Fruit fly (Drosophila melanogaster) whole organism, adult: Measurements from ENCODE around the gene Oct-TyrR.

ENCODE experiments used
- CG11617 ChIP-seq: fragments of 200-800 bp; sonication (Bioruptor generic); optimal IDR thresholded peaks from 2 replicates; lab custom pipeline; 2017; ENCODE audit warnings: mild to moderate bottlenecking, missing biosample characterization, missing genetic modification reagents, missing genetic modification characterization
- CG12768 ChIP-seq: fragments of 200-800 bp; sonication (Bioruptor generic); optimal IDR thresholded peaks from 2 replicates; lab custom pipeline; 2017; ENCODE audit warnings: missing biosample characterization, missing genetic modification characterization, mild to moderate bottlenecking, moderate library complexity, missing genetic modification reagents
- CG14711 ChIP-seq: fragments of 200-800 bp; sonication (Bioruptor generic); optimal IDR thresholded peaks from 2 replicates; lab custom pipeline; 2018; ENCODE audit warnings: missing biosample characterization, mild to moderate bottlenecking, missing genetic modification characterization, moderate library complexity
- CG1620 ChIP-seq: fragments of 200-800 bp; sonication (Bioruptor generic); optimal IDR thresholded peaks from 2 replicates; lab custom pipeline; 2016; ENCODE audit warnings: missing biosample characterization, missing genetic modification characterization
- CG33017 ChIP-seq: fragments of 200-800 bp; sonication (Bioruptor generic); optimal IDR thresholded peaks from 2 replicates; lab custom pipeline; 2018; ENCODE audit warnings: missing biosample characterization, mild to moderate bottlenecking, missing genetic modification characterization, moderate library complexity
- CG5204 ChIP-seq: fragments of 200-800 bp; sonication (Bioruptor generic); optimal IDR thresholded peaks from 2 replicates; lab custom pipeline; 2016; ENCODE audit warnings: missing biosample characterization, missing genetic modification characterization
- CG7045 ChIP-seq: fragments of 200-800 bp; sonication (Bioruptor generic); optimal IDR thresholded peaks from 2 replicates; lab custom pipeline; 2017; ENCODE audit warnings: missing biosample characterization, mild to moderate bottlenecking, missing genetic modification characterization
- CG7101 ChIP-seq: fragments of 200-800 bp; sonication (Bioruptor generic); optimal IDR thresholded peaks from 2 replicates; lab custom pipeline; 2018; ENCODE audit warnings: missing biosample characterization, mild to moderate bottlenecking, missing genetic modification characterization, moderate library complexity
- Clk ChIP-seq: fragments of 200-800 bp; sonication (Bioruptor generic); optimal IDR thresholded peaks from 2 replicates; lab custom pipeline; 2017; ENCODE audit warnings: missing biosample characterization, missing genetic modification characterization
- Crg-1 ChIP-seq: fragments of 200-800 bp; sonication (Bioruptor generic); optimal IDR thresholded peaks from 2 replicates; lab custom pipeline; 2016; ENCODE audit warnings: missing biosample characterization, missing genetic modification characterization
- Hr96 ChIP-seq: fragments of 200-800 bp; sonication (Bioruptor generic); optimal IDR thresholded peaks from 2 replicates; lab custom pipeline; 2016; ENCODE audit warnings: missing biosample characterization, missing genetic modification characterization
- Mnt ChIP-seq: fragments of 200-800 bp; sonication (Bioruptor generic); optimal IDR thresholded peaks from 2 replicates; lab custom pipeline; 2016; ENCODE audit warnings: missing biosample characterization, mild to moderate bottlenecking, missing genetic modification characterization
- bab1 ChIP-seq: fragments of 200-800 bp; sonication (Bioruptor generic); optimal IDR thresholded peaks from 3 replicates; lab custom pipeline; 2019; ENCODE audit warnings: missing biosample characterization, mild to moderate bottlenecking, missing genetic modification characterization, moderate library complexity
- cic ChIP-seq: fragments of 200-800 bp; sonication (Bioruptor generic); optimal IDR thresholded peaks from 2 replicates; lab custom pipeline; 2017; ENCODE audit warnings: missing biosample characterization, mild to moderate bottlenecking, missing genetic modification characterization, moderate library complexity
- cnc ChIP-seq, 2 experiments: fragments of >200 bp; optimal IDR thresholded peaks; 2 replicates each; lab custom pipeline; 2017
- kay ChIP-seq: fragments of 200-800 bp; sonication (Bioruptor generic); peaks from one replicate; lab custom pipeline; 2016; ENCODE audit warnings: missing biosample characterization, missing genetic modification characterization, borderline replicate concordance
- ovo ChIP-seq: fragments of 200-800 bp; sonication (Bioruptor generic); optimal IDR thresholded peaks from 2 replicates; lab custom pipeline; 2016; ENCODE audit warnings: missing biosample characterization, missing genetic modification characterization
- pad ChIP-seq: fragments of 200-800 bp; sonication (Bioruptor generic); optimal IDR thresholded peaks from 3 replicates; lab custom pipeline; 2017; ENCODE audit warnings: missing biosample characterization, missing genetic modification characterization, mild to moderate bottlenecking, moderate library complexity, missing genetic modification reagents
- tj ChIP-seq: fragments of 200-800 bp; sonication (Bioruptor generic); optimal IDR thresholded peaks from 3 replicates; lab custom pipeline; 2017; ENCODE audit warnings: missing biosample characterization, mild to moderate bottlenecking, missing genetic modification characterization, moderate library complexity
- toe ChIP-seq: fragments of 200-800 bp; sonication (Bioruptor generic); optimal IDR thresholded peaks from 2 replicates; lab custom pipeline; 2016; ENCODE audit warnings: missing biosample characterization, missing genetic modification characterization

The Oct-TyrR gene

DNA sequence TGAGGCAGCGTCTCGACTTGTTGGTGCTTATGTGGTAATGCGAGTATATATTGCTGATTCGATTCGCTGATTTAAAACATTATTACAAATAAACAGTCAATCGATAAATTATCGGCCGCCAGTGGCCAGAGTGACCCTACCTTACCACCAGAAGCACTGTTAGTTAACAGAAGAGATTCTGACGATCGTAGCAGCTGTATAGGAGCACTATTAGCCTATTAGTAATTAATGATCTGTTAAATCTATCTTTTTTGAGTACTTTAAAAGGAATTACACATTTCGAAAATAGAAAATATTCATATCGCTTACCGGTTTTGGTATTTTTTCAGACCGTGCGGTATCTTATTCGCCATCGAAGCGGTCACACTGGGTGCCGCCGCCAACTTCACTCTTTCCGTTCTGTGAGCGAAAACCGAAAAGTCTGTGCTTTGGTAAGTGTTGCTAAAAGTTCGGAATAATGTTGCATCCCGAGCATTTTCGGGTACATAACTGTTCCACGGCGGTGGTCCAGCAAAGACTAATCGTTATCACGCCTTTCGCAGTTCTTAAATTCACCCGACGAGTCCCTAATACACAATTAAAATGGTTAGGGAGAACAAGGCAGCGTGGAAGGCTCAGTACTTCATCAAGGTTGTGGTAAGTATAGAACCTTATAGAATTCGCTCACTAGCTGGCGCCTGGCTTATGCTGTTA is 41.0 kb downstream of the Oct-TyrR start, which contains the start of the genes CG7130 and RpLP0:
Gene CG7130, minus strand, starts transcription at position 51 of the 693 bp plus-strand sequence.
Gene RpLP0, plus strand, starts transcription at position 162 of the 693 bp plus-strand sequence.
- peak; percentile 92 for TF ChIP-seq CG11617 (GFP tag; lab: Kevin White, UChicago)
- peak; percentile 74 for TF ChIP-seq CG14711 (tag; lab: Kevin White, UChicago)
- no peak for TF ChIP-seq cnc (optimal IDR thresholded peaks at IDR 0.05; lab: Kevin White, UChicago)
- TF ChIP-seq CG5204, result peak; percentile 84
- TF ChIP-seq toe (GFP tag; lab: Kevin White, UChicago), result peak; percentile 88
- TF ChIP-seq tj (GFP tag; lab: Kevin White, UChicago), result peak; percentile 75
- peak; percentile 91 for TF ChIP-seq CG7101 (tag; lab: Kevin White, UChicago)
- peak; percentile 92 for TF ChIP-seq Mnt (GFP tag; lab: Kevin White, UChicago)
- TF ChIP-seq Crg-1 (GFP tag; lab: Kevin White, UChicago), result peak; percentile 93
- peak; percentile 90 for TF ChIP-seq CG1620 (GFP tag; lab: Kevin White, UChicago)
- no peak for TF ChIP-seq kay (GFP tag; lab: Kevin White, UChicago)
- peak; percentile 73 for TF ChIP-seq Clk (GFP tag; lab: Kevin White, UChicago)
- peak; percentile 93 for TF ChIP-seq CG7045 (GFP tag; lab: Kevin White, UChicago)
- TF ChIP-seq pad (GFP tag; lab: Kevin White, UChicago), result peak; percentile 81
- peak; percentile 92 for TF ChIP-seq Hr96 (GFP tag; lab: Kevin White, UChicago)
- peak; percentile 87 for TF ChIP-seq CG12768 (GFP tag; lab: Kevin White, UChicago)
- TF ChIP-seq bab1 (GFP tag; lab: Kevin White, UChicago), result peak; percentile 87
- TF ChIP-seq ovo (GFP tag; lab: Kevin White, UChicago), result peak; percentile 89
- TF ChIP-seq CG33017, result peak; percentile 76
- peak; percentile 59 for TF ChIP-seq cic (GFP tag; lab: Kevin White, UChicago)

dm6 chr3L:22078063-22078462 is 43.3 kb downstream of the Oct-TyrR start:
- no peak for TF ChIP-seq ovo (GFP tag; lab: Kevin White, UChicago)
- no peak for TF ChIP-seq Crg-1 (GFP tag; lab: Kevin White, UChicago)
- no peak for TF ChIP-seq cnc (optimal IDR thresholded peaks at IDR 0.05; lab: Kevin White, UChicago)
- peak; percentile 37 for TF ChIP-seq CG11617 (GFP tag; lab: Kevin White, UChicago)
- TF ChIP-seq Mnt (GFP tag; lab: Kevin White, UChicago), result peak; percentile 62
- TF ChIP-seq kay (GFP tag; lab: Kevin White, UChicago), result no peak
- peak; percentile 41 for TF ChIP-seq Hr96 (GFP tag; lab: Kevin White, UChicago)
- no peak for TF ChIP-seq CG7045 (GFP tag; lab: Kevin White, UChicago)
- TF ChIP-seq CG7101 (tag; lab: Kevin White, UChicago), result peak; percentile 43
- peak; percentile 0 for TF ChIP-seq tj (GFP tag; lab: Kevin White, UChicago)
- TF ChIP-seq bab1 (GFP tag; lab: Kevin White, UChicago), result peak; percentile 70
- no peak for TF ChIP-seq CG1620 (GFP tag; lab: Kevin White, UChicago)
- no peak for TF ChIP-seq CG33017

- TF ChIP-seq CG7045 (GFP tag; lab: Kevin White, UChicago) (no peak), ovo (GFP tag; lab: Kevin White, UChicago) (no peak), kay (GFP tag; lab: Kevin White, UChicago) (no peak), Clk (GFP tag; lab: Kevin White, UChicago) (no peak), cnc (optimal IDR thresholded peaks at IDR 0.05; lab: Kevin White, UChicago) (no peak), bab1 (GFP tag; lab: Kevin White, UChicago) (no peak), toe (GFP tag; lab: Kevin White, UChicago) (no peak), CG33017 (no peak), Mnt (GFP tag; lab: Kevin White, UChicago) (no peak), CG1620 (GFP tag; lab: Kevin White, UChicago) (no peak), CG7101 (tag; lab: Kevin White, UChicago) (no peak), CG5204 (no peak), CG12768 (GFP tag; lab: Kevin White, UChicago) (no peak), Crg-1 (GFP tag; lab: Kevin White, UChicago) (no peak), Hr96 (GFP tag; lab: Kevin White, UChicago) (no peak), pad (GFP tag; lab: Kevin White, UChicago) (no peak), cic (GFP tag; lab: Kevin White, UChicago) (no peak), CG14711 (tag; lab: Kevin White, UChicago) (no peak)
Measured at dm6 chr3L:22080022-22080421, 45.2 kb downstream of the Oct-TyrR start, which contains the start of gene Sfp79B. TSS of gene Sfp79B (plus strand) at chr3L:22080322.

dm6 chr3L:22082420-22082819 is 47.6 kb downstream of the Oct-TyrR start, which contains the start of gene msopa:
TSS of gene msopa (plus strand) at chr3L:22082720.
- TF ChIP-seq kay (GFP tag; lab: Kevin White, UChicago), result no peak
- TF ChIP-seq CG1620 (GFP tag; lab: Kevin White, UChicago), result no peak
- no peak for TF ChIP-seq CG7101 (tag; lab: Kevin White, UChicago)
- TF ChIP-seq toe (GFP tag; lab: Kevin White, UChicago), result no peak
- TF ChIP-seq CG33017, result no peak
- TF ChIP-seq ovo (GFP tag; lab: Kevin White, UChicago), result no peak
- no peak for TF ChIP-seq CG14711 (tag; lab: Kevin White, UChicago)
- TF ChIP-seq Clk (GFP tag; lab: Kevin White, UChicago), result no peak
- TF ChIP-seq CG5204, result no peak

DNA sequence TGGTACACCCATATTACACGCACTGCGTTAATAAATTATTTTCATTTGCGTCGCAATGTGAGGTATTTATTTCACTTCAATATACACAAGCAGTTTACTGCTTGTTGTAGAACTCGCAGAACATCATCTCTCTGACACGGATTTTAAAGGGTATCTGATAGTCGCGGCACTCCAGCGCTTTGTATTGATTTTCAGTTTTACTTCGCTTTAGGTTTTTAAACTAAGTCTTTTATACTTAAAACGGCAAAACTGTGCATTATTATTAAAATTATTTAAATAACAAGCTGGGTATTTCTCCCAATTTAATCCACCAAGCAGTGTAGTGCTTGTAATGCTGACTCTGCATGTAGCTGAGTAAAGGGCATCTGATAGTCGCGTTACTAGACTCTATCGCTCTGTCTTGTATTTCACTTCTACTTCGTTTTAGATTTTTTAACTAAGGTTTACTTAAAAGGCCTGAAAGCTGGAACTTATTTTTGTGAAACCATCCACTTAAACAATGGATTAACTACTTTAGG is 48.4 kb downstream of the Oct-TyrR start:
- no peak for TF ChIP-seq ovo (GFP tag; lab: Kevin White, UChicago)
- TF ChIP-seq CG7045 (GFP tag; lab: Kevin White, UChicago), result no peak
- no peak for TF ChIP-seq CG1620 (GFP tag; lab: Kevin White, UChicago)
- no peak for TF ChIP-seq CG14711 (tag; lab: Kevin White, UChicago)
- TF ChIP-seq bab1 (GFP tag; lab: Kevin White, UChicago), result no peak
- TF ChIP-seq CG12768 (GFP tag; lab: Kevin White, UChicago), result no peak
- no peak for TF ChIP-seq pad (GFP tag; lab: Kevin White, UChicago)
- TF ChIP-seq Hr96 (GFP tag; lab: Kevin White, UChicago), result no peak
- TF ChIP-seq CG7101 (tag; lab: Kevin White, UChicago), result no peak
- no peak for TF ChIP-seq cnc (optimal IDR thresholded peaks at IDR 0.05; lab: Kevin White, UChicago)
